Worm (Caenorhabditis elegans): ENCODE results near the gene rpl-37.

The rpl-37 gene

DNA sequence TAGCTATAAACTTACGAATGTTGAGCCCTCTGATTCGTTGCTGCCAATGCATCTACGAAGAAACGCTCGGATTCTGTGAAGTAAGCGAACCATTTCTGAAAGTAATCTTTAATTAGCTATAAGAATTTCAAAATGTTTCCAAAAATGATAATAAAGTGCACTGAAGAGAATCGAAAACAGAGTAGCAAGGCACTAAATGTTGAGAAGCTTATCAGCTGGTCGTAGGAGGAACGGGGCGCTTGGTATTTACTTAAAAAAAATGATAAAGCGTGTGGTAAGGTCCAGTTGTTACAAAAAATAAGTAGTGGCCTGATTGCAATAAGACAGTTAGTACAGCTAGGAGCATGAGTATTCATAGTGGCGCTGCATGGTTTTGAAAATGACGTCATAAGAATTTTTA, 17.9 kb downstream of the rpl-37 start, which contains the start of gene C54C6.7:
TSS of gene C54C6.7 (minus strand) at position 101 of the 400 bp plus-strand sequence.
- no peak for TF ChIP-seq hnd-1 (tag; optimal IDR thresholded peaks at IDR 0.05)
- no peak for TF ChIP-seq ceh-13 (GFP tag; optimal IDR thresholded peaks at IDR 0.05)
- TF ChIP-seq hmbx-1 (tag; optimal IDR thresholded peaks at IDR 0.05) = no peak

- TF ChIP-seq ama-1 (optimal IDR thresholded peaks at IDR 0.05) = no peak
- TF ChIP-seq tbx-37 (GFP tag; conservative IDR thresholded peaks at IDR 0.05) = no peak
- TF ChIP-seq ets-7 (tag; optimal IDR thresholded peaks at IDR 0.05) = no peak
- no peak for TF ChIP-seq B0310.2 (tag; optimal IDR thresholded peaks at IDR 0.05)
Observed at ce11 chrIII:3548017-3548416, 19.6 kb downstream of the rpl-37 start, which contains the start of gene C54C6.11. Gene C54C6.11, plus strand, starts transcription at chrIII:3548317.

ce11 chrIII:3549750-3550149, 21.3 kb downstream of the rpl-37 start, which contains the start of gene C54C6.5:
Gene C54C6.5, minus strand, starts transcription at chrIII:3549850.
- TF ChIP-seq scrt-1 (GFP tag; IDR thresholded peaks at IDR 0.05) (no peak), ets-7 (tag; optimal IDR thresholded peaks at IDR 0.05) (no peak), pes-1 (GFP tag; IDR thresholded peaks at IDR 0.05) (no peak), F13C5.2 (tag; optimal IDR thresholded peaks at IDR 0.05) (no peak), hmg-4 (GFP tag; optimal IDR thresholded peaks at IDR 0.05) (no peak), tra-4 (tag; optimal IDR thresholded peaks at IDR 0.05) (no peak), ama-1 (optimal IDR thresholded peaks at IDR 0.05) (no peak), ceh-13 (GFP tag; optimal IDR thresholded peaks at IDR 0.05) (no peak), sea-1 (GFP tag; conservative IDR thresholded peaks at IDR 0.05) (no peak), hnd-1 (tag; optimal IDR thresholded peaks at IDR 0.05) (no peak), tbx-37 (GFP tag; conservative IDR thresholded peaks at IDR 0.05) (no peak), ceh-36 (tag; optimal IDR thresholded peaks at IDR 0.05) (no peak)

- TF ChIP-seq tra-4 (tag; optimal IDR thresholded peaks at IDR 0.05) (no peak), B0310.2 (tag; optimal IDR thresholded peaks at IDR 0.05) (no peak), hnd-1 (tag; optimal IDR thresholded peaks at IDR 0.05) (no peak), flt-1 (GFP tag; IDR thresholded peaks at IDR 0.05) (no peak), scrt-1 (GFP tag; IDR thresholded peaks at IDR 0.05) (no peak), ama-1 (optimal IDR thresholded peaks at IDR 0.05) (no peak), aly-1 (tag; optimal IDR thresholded peaks at IDR 0.05) (no peak), ceh-36 (tag; optimal IDR thresholded peaks at IDR 0.05) (no peak), ceh-13 (GFP tag; optimal IDR thresholded peaks at IDR 0.05) (no peak), sea-1 (GFP tag; conservative IDR thresholded peaks at IDR 0.05) (no peak), pes-1 (GFP tag; IDR thresholded peaks at IDR 0.05) (no peak), ets-7 (tag; optimal IDR thresholded peaks at IDR 0.05) (no peak), hmg-4 (GFP tag; optimal IDR thresholded peaks at IDR 0.05) (no peak), hmbx-1 (tag; optimal IDR thresholded peaks at IDR 0.05) (no peak), tbx-37 (GFP tag; conservative IDR thresholded peaks at IDR 0.05) (no peak), tbx-11 (GFP tag; IDR thresholded peaks at IDR 0.05) (no peak), F13C5.2 (tag; optimal IDR thresholded peaks at IDR 0.05) (no peak)
Observed at ce11 chrIII:3550364-3550763, 21.9 kb downstream of the rpl-37 start.

ce11 chrIII:3553349-3553748, 24.9 kb downstream of the rpl-37 start, which contains the start of gene C54C6.4:
Gene C54C6.4, plus strand, starts transcription at chrIII:3553649.
- TF ChIP-seq sea-1 (GFP tag; conservative IDR thresholded peaks at IDR 0.05) (no peak), ets-7 (tag; optimal IDR thresholded peaks at IDR 0.05) (no peak), B0310.2 (tag; optimal IDR thresholded peaks at IDR 0.05) (no peak), tbx-11 (GFP tag; IDR thresholded peaks at IDR 0.05) (no peak), tbx-37 (GFP tag; conservative IDR thresholded peaks at IDR 0.05) (no peak), hnd-1 (tag; optimal IDR thresholded peaks at IDR 0.05) (no peak), scrt-1 (GFP tag; IDR thresholded peaks at IDR 0.05) (no peak), hmbx-1 (tag; optimal IDR thresholded peaks at IDR 0.05) (no peak), ceh-13 (GFP tag; optimal IDR thresholded peaks at IDR 0.05) (no peak), pes-1 (GFP tag; IDR thresholded peaks at IDR 0.05) (no peak), hmg-4 (GFP tag; optimal IDR thresholded peaks at IDR 0.05) (no peak), F13C5.2 (tag; optimal IDR thresholded peaks at IDR 0.05) (no peak), ceh-36 (tag; optimal IDR thresholded peaks at IDR 0.05) (no peak), ama-1 (optimal IDR thresholded peaks at IDR 0.05) (no peak)

- TF ChIP-seq hmg-4 (GFP tag; optimal IDR thresholded peaks at IDR 0.05) (no peak), ama-1 (optimal IDR thresholded peaks at IDR 0.05) (no peak), hmbx-1 (tag; optimal IDR thresholded peaks at IDR 0.05) (no peak), ceh-36 (tag; optimal IDR thresholded peaks at IDR 0.05) (no peak), aly-1 (tag; optimal IDR thresholded peaks at IDR 0.05) (no peak), sea-1 (GFP tag; conservative IDR thresholded peaks at IDR 0.05) (no peak), B0310.2 (tag; optimal IDR thresholded peaks at IDR 0.05) (no peak), tra-4 (tag; optimal IDR thresholded peaks at IDR 0.05) (no peak), tbx-11 (GFP tag; IDR thresholded peaks at IDR 0.05) (no peak), pes-1 (GFP tag; IDR thresholded peaks at IDR 0.05) (no peak), ets-7 (tag; optimal IDR thresholded peaks at IDR 0.05) (no peak), scrt-1 (GFP tag; IDR thresholded peaks at IDR 0.05) (no peak), hnd-1 (tag; optimal IDR thresholded peaks at IDR 0.05) (no peak), tbx-37 (GFP tag; conservative IDR thresholded peaks at IDR 0.05) (no peak), F13C5.2 (tag; optimal IDR thresholded peaks at IDR 0.05) (no peak), ceh-13 (GFP tag; optimal IDR thresholded peaks at IDR 0.05) (no peak), flt-1 (GFP tag; IDR thresholded peaks at IDR 0.05) (no peak)
Observed at ce11 chrIII:3560235-3560634, 31.8 kb downstream of the rpl-37 start.

DNA sequence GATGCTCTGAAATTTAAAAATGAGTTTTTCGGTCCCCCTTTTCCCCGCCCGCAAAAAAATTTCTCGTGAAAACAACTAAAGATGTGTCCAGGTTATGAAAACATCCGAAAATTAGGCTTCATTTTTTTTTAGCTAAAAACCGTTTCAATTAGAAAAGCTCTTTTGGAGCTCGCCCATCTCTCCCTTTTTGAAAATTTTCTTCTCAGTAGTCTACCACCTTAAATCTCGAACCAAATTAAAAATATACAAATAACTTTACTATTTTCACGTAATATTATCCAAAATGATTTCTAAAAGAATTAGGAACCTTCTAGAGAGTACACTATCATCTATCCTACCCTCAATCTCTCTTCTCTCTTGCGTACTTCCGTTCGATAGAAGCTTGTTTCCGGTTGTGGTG, 33.8 kb downstream of the rpl-37 start:
- TF ChIP-seq B0310.2 (tag; optimal IDR thresholded peaks at IDR 0.05) = no peak
- no peak for TF ChIP-seq ama-1 (optimal IDR thresholded peaks at IDR 0.05)
- no peak for TF ChIP-seq ets-7 (tag; optimal IDR thresholded peaks at IDR 0.05)
- TF ChIP-seq sea-1 (GFP tag; conservative IDR thresholded peaks at IDR 0.05) = no peak
- no peak for TF ChIP-seq hnd-1 (tag; optimal IDR thresholded peaks at IDR 0.05)
- no peak for TF ChIP-seq F13C5.2 (tag; optimal IDR thresholded peaks at IDR 0.05)
- no peak for TF ChIP-seq aly-1 (tag; optimal IDR thresholded peaks at IDR 0.05)
- TF ChIP-seq hmbx-1 (tag; optimal IDR thresholded peaks at IDR 0.05) = no peak
- no peak for TF ChIP-seq hmg-4 (GFP tag; optimal IDR thresholded peaks at IDR 0.05)
- TF ChIP-seq scrt-1 (GFP tag; IDR thresholded peaks at IDR 0.05) = no peak
- no peak for TF ChIP-seq tbx-37 (GFP tag; conservative IDR thresholded peaks at IDR 0.05)
- TF ChIP-seq tra-4 (tag; optimal IDR thresholded peaks at IDR 0.05) = no peak
- no peak for TF ChIP-seq pes-1 (GFP tag; IDR thresholded peaks at IDR 0.05)
- no peak for TF ChIP-seq ceh-13 (GFP tag; optimal IDR thresholded peaks at IDR 0.05)
- no peak for TF ChIP-seq flt-1 (GFP tag; IDR thresholded peaks at IDR 0.05)
- TF ChIP-seq ceh-36 (tag; optimal IDR thresholded peaks at IDR 0.05) = no peak

Measured in whole organism, early embryonic.